Worm (Caenorhabditis elegans): ENCODE results near the gene F37H8.5.

Gene F37H8.5

DNA sequence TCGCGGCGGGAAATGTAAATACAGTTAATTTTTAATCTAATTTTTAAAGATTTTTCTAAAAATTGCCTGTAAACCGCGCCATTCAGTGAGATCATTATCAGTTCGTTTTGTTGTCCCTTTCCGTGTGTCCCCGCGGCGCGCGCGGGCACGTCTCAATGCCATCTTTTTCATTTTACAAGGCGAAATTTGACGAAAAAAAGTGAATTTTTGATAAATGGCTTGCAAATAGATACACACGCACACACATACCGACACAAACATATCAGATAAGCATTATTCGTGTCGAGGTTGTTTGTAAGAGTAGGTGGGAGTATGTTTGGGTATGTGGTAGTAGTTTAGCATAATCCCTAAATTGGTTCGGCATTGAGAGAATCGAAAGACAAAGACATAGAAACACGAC, 17.8 kb downstream of the F37H8.5 start:
- TF ChIP-seq flt-1 (GFP tag; IDR thresholded peaks at IDR 0.05) (no peak), ztf-29 (GFP tag; IDR thresholded peaks at IDR 0.05) (no peak), tab-1 (GFP tag; IDR thresholded peaks at IDR 0.05) (no peak), T22C8.4 (GFP tag; IDR thresholded peaks at IDR 0.05) (no peak), med-1 (GFP tag; optimal IDR thresholded peaks at IDR 0.05; ENCODE audit: insufficient read depth) (no peak), ztf-23 (GFP tag; IDR thresholded peaks at IDR 0.05) (no peak), cog-1 (tag; optimal IDR thresholded peaks at IDR 0.05) (no peak), klf-2 (GFP tag; conservative IDR thresholded peaks at IDR 0.05) (no peak), ref-1 (GFP tag; conservative IDR thresholded peaks at IDR 0.05) (no peak)

DNA sequence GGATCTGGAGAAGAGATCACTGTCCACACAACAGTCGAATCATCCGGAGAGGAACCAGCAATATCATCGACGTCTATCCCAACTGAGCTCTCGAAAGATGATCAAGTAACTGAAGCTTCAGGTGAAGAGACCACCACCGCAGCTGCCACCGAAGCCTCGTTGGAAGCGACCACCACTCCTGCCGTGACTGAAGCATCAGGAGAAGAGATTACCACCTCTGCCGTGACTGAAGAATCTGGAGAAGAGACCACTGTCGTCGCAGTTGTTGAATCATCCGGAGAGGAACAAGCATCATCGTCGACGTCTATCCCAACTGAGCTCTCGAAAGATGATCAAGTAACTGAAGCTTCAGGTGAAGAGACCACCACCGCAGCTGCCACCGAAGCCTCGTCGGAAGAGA, 23.7 kb downstream of the F37H8.5 start:
- TF ChIP-seq tab-1 (GFP tag; IDR thresholded peaks at IDR 0.05), result 0 out of 2 replicates have a peak, but pooled peaks have one; percentile 30

DNA sequence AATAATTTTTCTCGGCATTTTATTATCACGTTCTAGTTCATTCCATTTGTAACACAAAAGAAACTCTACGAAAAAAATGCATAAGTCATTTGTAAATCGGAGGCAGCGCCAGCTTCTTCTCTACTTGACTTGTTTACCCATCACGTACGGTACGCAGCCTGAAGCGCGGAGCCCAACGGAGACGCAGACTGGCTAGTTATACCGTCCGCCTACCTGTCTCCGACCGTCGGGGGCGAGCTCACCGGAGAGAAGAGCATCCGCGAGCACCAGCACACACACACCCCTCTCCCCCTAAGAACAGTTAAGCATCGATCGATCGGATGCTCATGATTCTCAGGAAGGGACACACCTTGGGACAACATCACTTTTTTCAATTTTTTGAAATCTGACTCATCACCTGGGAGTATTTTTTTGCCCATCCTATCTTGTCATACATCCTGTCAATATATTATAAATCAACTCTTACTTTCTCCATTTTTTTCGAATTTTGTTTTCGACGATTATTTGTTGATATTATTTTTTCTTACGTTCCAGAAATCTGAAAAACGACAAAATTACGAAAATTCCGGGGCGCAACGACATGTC, 33.9 kb downstream of the F37H8.5 start, which contains the start of gene plpr-1:
Gene plpr-1, plus strand, starts transcription at position 535 of the 585 bp plus-strand sequence.
- TF ChIP-seq flt-1 (GFP tag; IDR thresholded peaks at IDR 0.05), result no peak
- no peak for TF ChIP-seq tab-1 (GFP tag; IDR thresholded peaks at IDR 0.05)
- TF ChIP-seq ztf-29 (GFP tag; IDR thresholded peaks at IDR 0.05), result no peak
- TF ChIP-seq T22C8.4 (GFP tag; IDR thresholded peaks at IDR 0.05), result no peak
- TF ChIP-seq ref-1 (GFP tag; conservative IDR thresholded peaks at IDR 0.05), result no peak

DNA sequence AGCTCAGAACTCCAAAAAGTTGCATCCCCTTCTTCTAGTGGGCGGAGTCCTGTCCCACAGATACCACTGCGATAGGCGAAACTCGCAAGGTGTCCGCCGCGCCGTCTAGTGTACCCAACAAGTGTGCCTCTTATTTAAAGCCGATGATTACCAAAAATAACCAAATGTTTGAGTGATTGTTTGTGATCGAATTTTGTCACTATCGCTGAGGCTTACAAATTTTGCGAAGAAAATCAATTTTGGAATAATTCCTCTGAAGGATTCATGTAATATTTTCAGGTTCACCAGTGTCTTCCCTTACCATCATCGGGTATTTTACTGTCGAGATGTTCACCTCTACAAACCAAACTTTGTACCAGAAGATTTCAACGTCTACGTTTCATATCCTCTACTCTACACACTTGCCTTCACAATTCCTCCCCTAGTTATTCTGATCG, 36.1 kb downstream of the F37H8.5 start:
- TF ChIP-seq klf-2 (GFP tag; conservative IDR thresholded peaks at IDR 0.05), result no peak
- TF ChIP-seq flt-1 (GFP tag; IDR thresholded peaks at IDR 0.05), result no peak
- no peak for TF ChIP-seq ref-1 (GFP tag; conservative IDR thresholded peaks at IDR 0.05)
- TF ChIP-seq T22C8.4 (GFP tag; IDR thresholded peaks at IDR 0.05), result no peak
- no peak for TF ChIP-seq med-1 (GFP tag; optimal IDR thresholded peaks at IDR 0.05; ENCODE audit: insufficient read depth)
- TF ChIP-seq cog-1 (tag; optimal IDR thresholded peaks at IDR 0.05), result no peak

DNA sequence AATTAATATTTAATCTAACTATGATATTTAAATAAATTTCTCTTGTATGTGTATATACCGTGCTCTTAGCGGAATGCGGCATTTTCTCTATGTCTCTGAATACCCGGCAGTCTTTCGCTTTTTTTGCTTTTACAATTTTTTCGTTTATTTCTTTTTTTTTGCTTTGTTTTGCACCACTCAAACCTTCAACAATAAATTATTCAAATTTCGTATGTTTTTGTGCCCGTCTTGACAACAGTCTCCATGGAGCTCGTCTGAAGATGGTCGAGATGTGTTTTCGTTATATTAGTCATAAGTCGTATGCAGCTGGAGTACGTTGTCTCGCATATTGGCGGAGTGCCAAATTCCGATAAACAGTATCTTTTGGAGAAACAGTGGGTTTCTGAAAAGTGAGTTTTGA, 38.4 kb downstream of the F37H8.5 start, which contains the start of gene T06D8.2:
Gene T06D8.2, plus strand, starts transcription at position 301 of the 400 bp plus-strand sequence.
- TF ChIP-seq cog-1 (tag; optimal IDR thresholded peaks at IDR 0.05), result no peak
- TF ChIP-seq ztf-23 (GFP tag; IDR thresholded peaks at IDR 0.05), result no peak
- TF ChIP-seq ztf-29 (GFP tag; IDR thresholded peaks at IDR 0.05), result no peak
- TF ChIP-seq ref-1 (GFP tag; conservative IDR thresholded peaks at IDR 0.05), result no peak
- no peak for TF ChIP-seq T22C8.4 (GFP tag; IDR thresholded peaks at IDR 0.05)
- TF ChIP-seq med-1 (GFP tag; optimal IDR thresholded peaks at IDR 0.05; ENCODE audit: insufficient read depth), result no peak
- TF ChIP-seq flt-1 (GFP tag; IDR thresholded peaks at IDR 0.05), result no peak
- no peak for TF ChIP-seq klf-2 (GFP tag; conservative IDR thresholded peaks at IDR 0.05)
- TF ChIP-seq tab-1 (GFP tag; IDR thresholded peaks at IDR 0.05), result no peak

DNA sequence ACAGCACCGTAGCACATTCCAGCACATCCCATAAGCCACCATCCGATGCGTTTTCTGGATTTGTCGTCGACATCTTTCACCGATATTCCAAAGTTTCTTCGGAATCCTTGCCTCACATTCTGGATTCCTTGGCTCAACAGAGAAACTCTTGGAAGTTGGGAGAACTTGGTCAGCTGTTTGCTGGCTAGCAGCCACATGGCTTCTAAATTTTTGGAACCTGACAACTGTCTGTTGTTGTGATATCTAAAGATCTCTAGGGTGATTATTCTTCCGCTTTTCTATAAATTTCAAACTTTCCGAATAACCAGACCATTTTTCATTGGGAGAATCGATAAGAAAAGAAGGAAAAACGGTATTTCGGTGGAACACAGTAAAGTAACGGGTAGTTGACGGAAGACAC, 46.7 kb downstream of the F37H8.5 start, which contains the start of gene cox-15:
Gene cox-15, minus strand, starts transcription at position 202 of the 400 bp plus-strand sequence.
- TF ChIP-seq ztf-29 (GFP tag; IDR thresholded peaks at IDR 0.05) (no peak), klf-2 (GFP tag; conservative IDR thresholded peaks at IDR 0.05) (no peak), flt-1 (GFP tag; IDR thresholded peaks at IDR 0.05) (no peak), ztf-23 (GFP tag; IDR thresholded peaks at IDR 0.05) (no peak), tab-1 (GFP tag; IDR thresholded peaks at IDR 0.05) (no peak), T22C8.4 (GFP tag; IDR thresholded peaks at IDR 0.05) (no peak), med-1 (GFP tag; optimal IDR thresholded peaks at IDR 0.05; ENCODE audit: insufficient read depth) (no peak), ref-1 (GFP tag; conservative IDR thresholded peaks at IDR 0.05) (no peak), cog-1 (tag; optimal IDR thresholded peaks at IDR 0.05) (no peak)

DNA sequence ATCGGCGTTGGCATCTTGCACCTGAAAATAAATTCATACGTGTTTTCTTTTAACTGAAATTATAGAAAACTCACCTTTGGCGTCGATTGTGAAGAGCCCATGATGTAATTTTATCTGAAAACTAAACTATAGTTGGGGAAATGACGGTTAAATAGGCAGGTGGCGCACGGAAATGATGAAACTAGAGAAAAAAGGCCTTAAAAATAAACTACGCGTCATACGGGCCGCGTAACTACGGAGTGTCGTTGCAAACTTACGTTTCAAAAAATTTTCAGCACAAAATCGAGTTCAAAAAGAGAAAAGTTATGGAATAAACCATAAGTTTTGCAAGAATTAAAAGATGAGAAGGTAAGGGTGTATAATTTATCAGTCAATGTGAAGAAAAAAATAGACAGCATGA, 48.3 kb downstream of the F37H8.5 start, which contains the start of gene cchl-1:
Gene cchl-1, minus strand, starts transcription at position 114 of the 400 bp plus-strand sequence.
- TF ChIP-seq T22C8.4 (GFP tag; IDR thresholded peaks at IDR 0.05) (no peak), med-1 (GFP tag; optimal IDR thresholded peaks at IDR 0.05; ENCODE audit: insufficient read depth) (no peak), flt-1 (GFP tag; IDR thresholded peaks at IDR 0.05) (no peak), ztf-29 (GFP tag; IDR thresholded peaks at IDR 0.05) (no peak), klf-2 (GFP tag; conservative IDR thresholded peaks at IDR 0.05) (no peak), cog-1 (tag; optimal IDR thresholded peaks at IDR 0.05) (no peak), tab-1 (GFP tag; IDR thresholded peaks at IDR 0.05) (no peak), ztf-23 (GFP tag; IDR thresholded peaks at IDR 0.05) (no peak), ref-1 (GFP tag; conservative IDR thresholded peaks at IDR 0.05) (no peak)

DNA sequence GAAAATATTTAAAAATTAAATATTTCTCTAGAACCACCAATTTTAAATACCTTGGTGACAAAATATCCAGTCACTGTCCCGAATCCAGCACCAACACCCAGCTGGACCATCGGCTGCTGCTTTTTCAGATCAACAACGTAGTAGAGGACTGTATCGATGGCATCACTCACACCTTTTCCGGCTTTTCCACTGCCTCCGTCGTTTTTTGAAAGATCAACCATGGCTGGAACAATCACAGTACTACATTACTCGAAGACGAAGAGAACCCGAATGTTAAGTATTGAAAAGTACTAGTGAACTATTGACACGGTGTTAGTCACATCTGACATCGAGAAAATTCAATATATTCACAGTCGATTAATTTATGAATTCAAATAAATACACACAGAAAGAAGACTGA, 49.1 kb downstream of the F37H8.5 start, which contains the start of gene fndc-1:
Gene fndc-1, minus strand, starts transcription at position 227 of the 400 bp plus-strand sequence.
- TF ChIP-seq cog-1 (tag; optimal IDR thresholded peaks at IDR 0.05) (no peak), med-1 (GFP tag; optimal IDR thresholded peaks at IDR 0.05; ENCODE audit: insufficient read depth) (no peak), ref-1 (GFP tag; conservative IDR thresholded peaks at IDR 0.05) (no peak), tab-1 (GFP tag; IDR thresholded peaks at IDR 0.05) (no peak), klf-2 (GFP tag; conservative IDR thresholded peaks at IDR 0.05) (no peak), T22C8.4 (GFP tag; IDR thresholded peaks at IDR 0.05) (no peak)

Data from whole organism, midembryonic.